Worm (Caenorhabditis elegans) whole organism, L4 larva: ENCODE data around the gene col-75.

Experiments used
- D1046.2 ChIP-seq: fragments of 200-800 bp; sonication (Bioruptor generic); IDR thresholded peaks from 2 replicates; pipeline ENCODE4 v1.3.6; 2022; ENCODE audit warnings: missing genetic modification characterization, missing compliant biosample characterization
- F10B5.3 ChIP-seq: sonication (generic microtip); optimal IDR thresholded peaks from 2 replicates; lab custom pipeline; 2016; ENCODE audit warnings: mild to moderate bottlenecking, missing genetic modification characterization, missing compliant biosample characterization
- F26F4.8 ChIP-seq: fragments of 200-800 bp; sonication (Bioruptor generic); conservative IDR thresholded peaks from 2 replicates; pipeline ENCODE4 v1.3.6; 2022; ENCODE audit warnings: missing genetic modification characterization, missing compliant biosample characterization
- F44E2.7 ChIP-seq: fragments of 200-800 bp; sonication (Bioruptor generic); IDR thresholded peaks from 2 replicates; pipeline ENCODE4 v2.1.2; 2022; ENCODE audit warnings: missing genetic modification characterization, missing compliant biosample characterization
- F49E8.2 ChIP-seq: sonication (generic microtip); optimal IDR thresholded peaks from 2 replicates; lab custom pipeline; 2016; ENCODE audit warnings: missing compliant biosample characterization, mild to moderate bottlenecking, missing genetic modification characterization, borderline replicate concordance
- R02D3.7 ChIP-seq: fragments of 150-350 bp; sonication (generic microtip); optimal IDR thresholded peaks from 3 replicates; lab custom pipeline; 2014; ENCODE audit warnings: missing biosample characterization, missing genetic modification characterization
- Y105C5A.15 ChIP-seq: fragments of 200-800 bp; sonication (Bioruptor generic); IDR thresholded peaks from 2 replicates; pipeline ENCODE4 v1.3.6; 2022; ENCODE audit warnings: missing genetic modification characterization, missing compliant biosample characterization
- Y48G9A.11 ChIP-seq: fragments of 200-800 bp; sonication (Bioruptor generic); IDR thresholded peaks from 2 replicates; pipeline ENCODE4 v1.3.6; 2022; ENCODE audit warnings: missing genetic modification reagents, missing genetic modification characterization, missing compliant biosample characterization
- Y5F2A.4 ChIP-seq: fragments of 200-800 bp; sonication (Bioruptor generic); optimal IDR thresholded peaks from 2 replicates; lab custom pipeline; 2018; ENCODE audit warnings: mild to moderate bottlenecking, missing genetic modification characterization, missing compliant biosample characterization
- Y75B8A.6 ChIP-seq: fragments of 200-800 bp; sonication (Bioruptor generic); IDR thresholded peaks from 2 replicates; pipeline ENCODE4 v1.3.6; 2022; ENCODE audit warnings: missing genetic modification reagents, missing genetic modification characterization, missing compliant biosample characterization
- ZK337.2 ChIP-seq: fragments of 200-800 bp; sonication (Bioruptor generic); IDR thresholded peaks from 2 replicates; pipeline ENCODE4 v1.3.6; 2022; ENCODE audit warnings: missing genetic modification reagents, missing genetic modification characterization, missing compliant biosample characterization
- aha-1 ChIP-seq: fragments of 150-350 bp; peaks from one replicate; lab custom pipeline; 2014; ENCODE audit warnings: missing biosample characterization, missing genetic modification characterization
- ama-1 ChIP-seq: fragments of 150-350 bp; optimal IDR thresholded peaks from 2 replicates; lab custom pipeline; 2014; ENCODE audit warnings: inconsistent platforms, mixed read lengths
- arid-1 ChIP-seq: fragments of 200-800 bp; sonication (Bioruptor generic); conservative IDR thresholded peaks from 2 replicates; pipeline ENCODE4 v1.3.6; 2022; ENCODE audit warnings: missing genetic modification reagents, missing genetic modification characterization, missing compliant biosample characterization
- ceh-28 ChIP-seq: fragments of 150-350 bp; optimal IDR thresholded peaks from 2 replicates; lab custom pipeline; 2014; ENCODE audit warnings: missing biosample characterization, missing genetic modification reagents, missing genetic modification characterization
- ceh-44 ChIP-seq: fragments of 200-800 bp; sonication (Bioruptor generic); IDR thresholded peaks from 2 replicates; pipeline ENCODE4 v1.3.6; 2022; ENCODE audit warnings: missing genetic modification reagents, missing genetic modification characterization, missing compliant biosample characterization
- ceh-82 ChIP-seq: sonication (generic microtip); optimal IDR thresholded peaks from 2 replicates; lab custom pipeline; 2017; ENCODE audit warnings: missing biosample characterization, missing genetic modification characterization
- cey-2 ChIP-seq: sonication (generic microtip); optimal IDR thresholded peaks from 3 replicates; lab custom pipeline; 2017; ENCODE audit warnings: missing genetic modification characterization, mild to moderate bottlenecking, missing compliant biosample characterization, antibody characterized with exemption, borderline replicate concordance; ENCODE audit not compliant: insufficient read depth
- daf-8 ChIP-seq: fragments of 200-800 bp; sonication (Bioruptor generic); IDR thresholded peaks from 2 replicates; pipeline ENCODE4 v1.3.6; 2022; ENCODE audit warnings: missing genetic modification characterization, missing compliant biosample characterization
- dmd-9 ChIP-seq: fragments of 200-800 bp; sonication (Bioruptor generic); IDR thresholded peaks from 2 replicates; pipeline ENCODE4 v1.3.6; 2022; ENCODE audit warnings: missing genetic modification reagents, missing genetic modification characterization, missing compliant biosample characterization
- dpl-1 ChIP-seq: fragments of 150-350 bp; optimal IDR thresholded peaks from 2 replicates; lab custom pipeline; 2014; ENCODE audit warnings: missing biosample characterization, missing genetic modification reagents, missing genetic modification characterization
- duxl-1 ChIP-seq: sonication (generic microtip); optimal IDR thresholded peaks from 2 replicates; lab custom pipeline; 2016; ENCODE audit warnings: mild to moderate bottlenecking, missing genetic modification characterization, moderate library complexity, missing compliant biosample characterization; ENCODE audit not compliant: poor library complexity
- egl-27 ChIP-seq: sonication (generic microtip); optimal IDR thresholded peaks from 3 replicates; lab custom pipeline; 2017; ENCODE audit warnings: missing biosample characterization, missing genetic modification reagents, missing genetic modification characterization
- fkh-10 ChIP-seq: fragments of 150-350 bp; optimal IDR thresholded peaks from 2 replicates; lab custom pipeline; 2014; ENCODE audit warnings: missing biosample characterization, missing genetic modification reagents, missing genetic modification characterization
- hlh-30 ChIP-seq: sonication (generic microtip); optimal IDR thresholded peaks from 2 replicates; lab custom pipeline; 2017; ENCODE audit warnings: antibody characterized with exemption, mild to moderate bottlenecking, missing genetic modification characterization, missing compliant biosample characterization; ENCODE audit not compliant: insufficient read depth
- jun-1 ChIP-seq: fragments of 150-350 bp; optimal IDR thresholded peaks from 2 replicates; lab custom pipeline; 2014; ENCODE audit warnings: missing biosample characterization, missing genetic modification reagents, missing genetic modification characterization
- lin-15B ChIP-seq: fragments of 150-350 bp; sonication (generic microtip); optimal IDR thresholded peaks from 3 replicates; lab custom pipeline; 2014; ENCODE audit warnings: missing biosample characterization, missing genetic modification characterization
- lin-29 ChIP-seq: fragments of 200-800 bp; sonication (Bioruptor generic); IDR thresholded peaks from 2 replicates; pipeline ENCODE4 v1.3.6; 2022; ENCODE audit warnings: missing genetic modification reagents, missing genetic modification characterization, missing compliant biosample characterization
- madf-9 ChIP-seq: fragments of 200-800 bp; sonication (Bioruptor generic); conservative IDR thresholded peaks from 2 replicates; pipeline ENCODE4 v1.3.6; 2022; ENCODE audit warnings: missing genetic modification reagents, missing genetic modification characterization, missing compliant biosample characterization
- mdl-1 ChIP-seq, 2 experiments: fragments of 150-350 bp in 1 of 2; sonication (generic microtip) in 1 of 2; optimal IDR thresholded peaks; 2 replicates each; lab custom pipeline; 2014 to 2017; ENCODE audit warnings: missing biosample characterization in 2 of 2, missing genetic modification characterization in 2 of 2
- mes-2 ChIP-seq: sonication (generic microtip); optimal IDR thresholded peaks from 2 replicates; lab custom pipeline; 2016; ENCODE audit warnings: missing genotype, mild to moderate bottlenecking, missing genetic modification characterization, missing compliant biosample characterization; ENCODE audit not compliant: poor library complexity, severe bottlenecking
- mxl-2 ChIP-seq: fragments of 200-800 bp; sonication (Bioruptor generic); conservative IDR thresholded peaks from 2 replicates; pipeline ENCODE4 v1.3.6; 2022; ENCODE audit warnings: missing genetic modification reagents, missing genetic modification characterization, missing compliant biosample characterization
- nhr-25 ChIP-seq: sonication (generic microtip); optimal IDR thresholded peaks from 2 replicates; lab custom pipeline; 2017; ENCODE audit warnings: missing genetic modification characterization, mild to moderate bottlenecking, missing compliant biosample characterization, antibody characterized with exemption, moderate library complexity, borderline replicate concordance; ENCODE audit not compliant: insufficient read depth
- nhr-42 ChIP-seq: fragments of 200-800 bp; sonication (Bioruptor generic); IDR thresholded peaks from 2 replicates; pipeline ENCODE4 v1.3.6; 2022; ENCODE audit warnings: missing genetic modification characterization, missing compliant biosample characterization
- nhr-6 ChIP-seq: fragments of 150-350 bp; optimal IDR thresholded peaks from 2 replicates; lab custom pipeline; 2014; ENCODE audit warnings: missing biosample characterization, missing genetic modification characterization
- nhr-76 ChIP-seq: fragments of 150-350 bp; optimal IDR thresholded peaks from 2 replicates; lab custom pipeline; 2014; ENCODE audit warnings: missing biosample characterization, missing genetic modification characterization
- pha-4 ChIP-seq, 2 experiments: fragments of 150-350 bp in 1 of 2; fragments of 200-800 bp in 1 of 2; sonication (Bioruptor generic) in 1 of 2; IDR thresholded peaks in 1 of 2; optimal IDR thresholded peaks in 1 of 2; 2 replicates each; pipeline versions ENCODE4 v1.3.6 to Lab custom; 2014 to 2022; ENCODE audit warnings: missing genetic modification characterization in 2 of 2, missing genetic modification reagents in 2 of 2, missing biosample characterization in 1 of 2, missing compliant biosample characterization in 1 of 2
- php-3 ChIP-seq: fragments of 200-800 bp; sonication (Bioruptor generic); IDR thresholded peaks from 2 replicates; pipeline ENCODE4 v1.3.6; 2022; ENCODE audit warnings: missing genetic modification reagents, missing genetic modification characterization, missing compliant biosample characterization
- saeg-2 ChIP-seq: fragments of 200-800 bp; sonication (Bioruptor generic); IDR thresholded peaks from 2 replicates; pipeline ENCODE4 v1.3.6; 2022; ENCODE audit warnings: missing genetic modification reagents, missing genetic modification characterization, missing compliant biosample characterization
- sdz-12 ChIP-seq: fragments of 200-800 bp; sonication (Bioruptor generic); optimal IDR thresholded peaks from 2 replicates; lab custom pipeline; 2018; ENCODE audit warnings: mild to moderate bottlenecking, missing genetic modification characterization, missing compliant biosample characterization
- skn-1 ChIP-seq: fragments of 150-350 bp; optimal IDR thresholded peaks from 2 replicates; lab custom pipeline; 2014; ENCODE audit warnings: missing biosample characterization, missing genetic modification characterization
- snpc-1.2 ChIP-seq: fragments of 200-800 bp; sonication (Bioruptor generic); IDR thresholded peaks from 2 replicates; pipeline ENCODE4 v1.3.6; 2022; ENCODE audit warnings: missing genetic modification reagents, missing genetic modification characterization, missing compliant biosample characterization
- spr-1 ChIP-seq: sonication (generic microtip); optimal IDR thresholded peaks from 2 replicates; lab custom pipeline; 2016; ENCODE audit warnings: mild to moderate bottlenecking, missing genetic modification characterization, missing compliant biosample characterization
- tag-97 ChIP-seq: fragments of 200-800 bp; sonication (Bioruptor generic); IDR thresholded peaks from 2 replicates; pipeline ENCODE4 v1.3.6; 2022; ENCODE audit warnings: missing genetic modification characterization, missing compliant biosample characterization
- tra-1 ChIP-seq: fragments of 200-800 bp; sonication (Bioruptor generic); IDR thresholded peaks from 2 replicates; pipeline ENCODE4 v1.3.6; 2022; ENCODE audit warnings: missing genetic modification reagents, missing genetic modification characterization, missing compliant biosample characterization
- unc-130 ChIP-seq: sonication (generic microtip); optimal IDR thresholded peaks from 2 replicates; lab custom pipeline; 2016; ENCODE audit warnings: missing genetic modification reagents, missing genetic modification characterization, missing compliant biosample characterization
- unc-62 ChIP-seq, 3 experiments: fragments of 150-350 bp in 1 of 3; sonication (generic microtip); optimal IDR thresholded peaks in 2 of 3; peaks in 1 of 3; 1 replicate in 1 of 3; 2 replicates in 2 of 3; lab custom pipeline; 2014 to 2017; ENCODE audit warnings: missing biosample characterization in 3 of 3, missing genetic modification characterization in 3 of 3, missing genetic modification reagents in 3 of 3, missing genotype in 1 of 3
- zfp-3 ChIP-seq: fragments of 200-800 bp; sonication (Bioruptor generic); conservative IDR thresholded peaks from 2 replicates; pipeline ENCODE4 v1.3.6; 2022; ENCODE audit warnings: missing genetic modification reagents, missing genetic modification characterization, missing compliant biosample characterization
- zip-11 ChIP-seq: fragments of 200-800 bp; sonication (Bioruptor generic); IDR thresholded peaks from 2 replicates; pipeline ENCODE4 v1.3.6; 2022; ENCODE audit warnings: missing genetic modification characterization, missing compliant biosample characterization
- zip-2 ChIP-seq: fragments of 150-350 bp; optimal IDR thresholded peaks from 2 replicates; lab custom pipeline; 2014; ENCODE audit warnings: missing biosample characterization, missing genetic modification characterization

The col-75 gene

ce11 chrII:6413788-6414187 lies 12.3 kb upstream of the col-75 start:
- no peak for TF ChIP-seq ceh-28 (tag; lab: Kevin White, UChicago)
- TF ChIP-seq daf-8 (GFP tag; lab: Robert Waterston, UW), result no peak
- TF ChIP-seq skn-1, result no peak
- TF ChIP-seq ZK337.2 (GFP tag; lab: Robert Waterston, UW), result no peak
- TF ChIP-seq arid-1, result no peak
- no peak for TF ChIP-seq dmd-9
- TF ChIP-seq sdz-12 (GFP tag; lab: Kevin White, UChicago), result no peak
- TF ChIP-seq dpl-1 (GFP tag; lab: Kevin White, UChicago), result no peak
- no peak for TF ChIP-seq D1046.2
- TF ChIP-seq snpc-1.2, result no peak
- TF ChIP-seq pha-4 (GFP tag; IDR thresholded peaks at IDR 0.05; lab: Robert Waterston, UW), result no peak
- TF ChIP-seq pha-4 (tag; optimal IDR thresholded peaks at IDR 0.05; lab: Kevin White, UChicago), result no peak
- no peak for TF ChIP-seq Y5F2A.4 (GFP tag; lab: Kevin White, UChicago)
- TF ChIP-seq nhr-42 (GFP tag; lab: Robert Waterston, UW), result no peak
- no peak for TF ChIP-seq madf-9 (GFP tag; lab: Robert Waterston, UW)
- TF ChIP-seq unc-62 (GFP tag; optimal IDR thresholded peaks at IDR 0.05 in 1 of 2; lab: Kevin White, UChicago), result peak; percentile 37 to 62
- no peak for TF ChIP-seq unc-62 (tag; optimal IDR thresholded peaks at IDR 0.05; lab: Kevin White, UChicago)
- TF ChIP-seq zip-11 (GFP tag; lab: Robert Waterston, UW), result no peak
- TF ChIP-seq ceh-82 (tag; lab: Kevin White, UChicago), result no peak
- no peak for TF ChIP-seq mxl-2 (GFP tag; lab: Robert Waterston, UW)
- TF ChIP-seq tra-1 (GFP tag; lab: Robert Waterston, UW), result 0 out of 2 replicates have a peak, but pooled peaks have one; percentile 17
- no peak for TF ChIP-seq Y48G9A.11
- 0 out of 2 replicates have a peak, but pooled peaks have one; percentile 15 for TF ChIP-seq saeg-2 (GFP tag; lab: Robert Waterston, UW)
- TF ChIP-seq duxl-1, result no peak
- TF ChIP-seq egl-27, result no peak
- no peak for TF ChIP-seq F10B5.3 (tag; lab: Kevin White, UChicago)
- TF ChIP-seq F26F4.8 (GFP tag; lab: Robert Waterston, UW), result no peak
- TF ChIP-seq spr-1 (tag; lab: Kevin White, UChicago), result no peak
- no peak for TF ChIP-seq mes-2 (tag; lab: Kevin White, UChicago)
- TF ChIP-seq Y75B8A.6 (GFP tag; lab: Robert Waterston, UW), result no peak
- TF ChIP-seq Y105C5A.15 (GFP tag; lab: Robert Waterston, UW), result no peak
- TF ChIP-seq unc-130 (GFP tag; lab: Kevin White, UChicago), result no peak
- peak; percentile 87 for TF ChIP-seq php-3 (GFP tag; lab: Robert Waterston, UW)
- no peak for TF ChIP-seq nhr-25
- no peak for TF ChIP-seq ceh-44 (GFP tag; lab: Robert Waterston, UW)
- TF ChIP-seq R02D3.7 (tag; lab: Kevin White, UChicago), result no peak
- TF ChIP-seq zip-2 (tag; lab: Kevin White, UChicago), result peak; percentile 22
- no peak for TF ChIP-seq cey-2
- peak in 1 of 2 experiments; percentile 63 for TF ChIP-seq mdl-1 (tag; optimal IDR thresholded peaks at IDR 0.05; lab: Kevin White, UChicago)
- no peak for TF ChIP-seq F49E8.2 (tag; lab: Kevin White, UChicago)
- TF ChIP-seq fkh-10 (GFP tag; lab: Kevin White, UChicago), result no peak
- TF ChIP-seq aha-1 (tag; lab: Kevin White, UChicago), result no peak
- TF ChIP-seq hlh-30 (tag; lab: Kevin White, UChicago), result peak; percentile 24
- no peak for TF ChIP-seq tag-97
- peak; percentile 32 for TF ChIP-seq nhr-6
- no peak for TF ChIP-seq lin-29 (GFP tag; lab: Robert Waterston, UW)
- TF ChIP-seq jun-1 (tag; lab: Kevin White, UChicago), result no peak
- TF ChIP-seq ama-1 (lab: Kevin White, UChicago), result no peak
- no peak for TF ChIP-seq nhr-76
- TF ChIP-seq F44E2.7 (GFP tag; lab: Robert Waterston, UW), result no peak
- TF ChIP-seq lin-15B (tag; lab: Kevin White, UChicago), result no peak
- no peak for TF ChIP-seq zfp-3
